Worm (Caenorhabditis elegans) whole organism, L2 larva: ENCODE results near the gene C05C8.7.

Experiments
- ceh-16 ChIP-seq: fragments of 150-350 bp; optimal IDR thresholded peaks from 2 replicates; lab custom pipeline; 2014; ENCODE audit warnings: missing biosample characterization, missing genetic modification characterization
- ceh-82 ChIP-seq: fragments of 150-350 bp; optimal IDR thresholded peaks from 2 replicates; lab custom pipeline; 2014; ENCODE audit warnings: missing biosample characterization, missing genetic modification characterization
- elt-3 ChIP-seq: sonication (generic microtip); optimal IDR thresholded peaks from 2 replicates; lab custom pipeline; 2017; ENCODE audit warnings: missing biosample characterization, missing genetic modification characterization
- fos-1 ChIP-seq: fragments of 150-350 bp; optimal IDR thresholded peaks from 2 replicates; lab custom pipeline; 2014; ENCODE audit warnings: missing biosample characterization, missing genetic modification characterization
- lsy-2 ChIP-seq, 2 experiments: fragments of 150-350 bp in 1 of 2; sonication (generic microtip) in 1 of 2; optimal IDR thresholded peaks; 2 replicates each; lab custom pipeline; 2014 to 2017; ENCODE audit warnings: missing biosample characterization in 2 of 2, missing genetic modification characterization in 2 of 2
- nhr-12 ChIP-seq: fragments of 150-350 bp; optimal IDR thresholded peaks from 2 replicates; lab custom pipeline; 2014; ENCODE audit warnings: missing biosample characterization, missing genetic modification characterization
- snpc-4 ChIP-seq: fragments of 150-350 bp; optimal IDR thresholded peaks from 2 replicates; lab custom pipeline; 2014; ENCODE audit warnings: missing biosample characterization, missing genetic modification characterization

DNA sequence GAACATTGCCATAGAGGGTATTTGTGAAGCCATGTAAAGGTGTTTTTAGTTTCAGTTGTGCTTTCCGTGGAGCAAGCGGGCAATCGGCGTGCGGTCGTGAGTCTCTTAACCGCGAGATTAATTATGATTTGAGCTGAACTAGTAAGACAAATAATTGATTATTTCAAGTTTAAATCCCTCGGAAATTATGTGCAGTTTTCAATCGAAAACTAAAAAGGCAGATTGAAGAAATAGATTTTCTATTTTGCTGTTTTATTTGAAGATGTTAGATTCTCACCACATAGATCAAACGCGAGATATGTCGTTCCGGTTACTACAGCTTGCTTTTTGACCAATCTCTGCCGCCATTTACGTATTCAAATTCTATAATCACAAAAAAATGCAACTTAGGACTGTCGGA, 35.2 kb upstream of the C05C8.7 start, which contains the start of gene C13A2.3:
- no peak for TF ChIP-seq fos-1
- no peak for TF ChIP-seq ceh-16
- no peak for TF ChIP-seq elt-3 (tag; lab: Kevin White, UChicago)
- TF ChIP-seq nhr-12 (tag; lab: Kevin White, UChicago), result no peak
- TF ChIP-seq snpc-4 (tag; lab: Kevin White, UChicago), result no peak
- TF ChIP-seq ceh-82 (tag; lab: Kevin White, UChicago), result no peak
- no peak for TF ChIP-seq lsy-2 (tag; optimal IDR thresholded peaks at IDR 0.05; lab: Kevin White, UChicago)
